Fruit fly (Drosophila melanogaster) whole organism, embryonic: ENCODE measurements around the gene Eig71Ed.

Experiments
- Abd-B ChIP-seq: fragments of 200-800 bp; sonication (Bioruptor generic); optimal IDR thresholded peaks from 2 replicates; lab custom pipeline; 2018; ENCODE audit warnings: missing biosample characterization, mild to moderate bottlenecking, missing genetic modification characterization, moderate library complexity
- Awh ChIP-seq: fragments of 200-800 bp; sonication (Bioruptor generic); IDR thresholded peaks from 2 replicates; pipeline ENCODE4, ENCODE4 v1.3.6; 2022; ENCODE audit warnings: missing biosample characterization, missing genetic modification characterization
- B-H2 ChIP-seq: fragments of 200-800 bp; sonication (Bioruptor generic); optimal IDR thresholded peaks from 2 replicates; lab custom pipeline; 2018; ENCODE audit warnings: missing biosample characterization, mild to moderate bottlenecking, missing genetic modification characterization
- CG11560 ChIP-seq: fragments of 200-800 bp; sonication (Bioruptor generic); IDR thresholded peaks from 3 replicates; pipeline ENCODE4 v1.3.6; 2022; ENCODE audit warnings: missing biosample characterization, missing genetic modification characterization
- CG11695 ChIP-seq: fragments of 200-800 bp; sonication (Bioruptor generic); IDR thresholded peaks from 3 replicates; pipeline ENCODE4 v1.3.6; 2022; ENCODE audit warnings: missing biosample characterization, missing genetic modification characterization
- CG12236 ChIP-seq: fragments of 200-800 bp; sonication (Bioruptor generic); optimal IDR thresholded peaks from 2 replicates; lab custom pipeline; 2016; ENCODE audit warnings: missing biosample characterization, missing genetic modification characterization
- CG12744 ChIP-seq: fragments of 200-800 bp; sonication (Bioruptor generic); optimal IDR thresholded peaks from 2 replicates; lab custom pipeline; 2016; ENCODE audit warnings: missing biosample characterization, missing genetic modification characterization
- CG14667 ChIP-seq: fragments of 200-800 bp; sonication (Bioruptor generic); IDR thresholded peaks from 2 replicates; pipeline ENCODE4 v1.3.6; 2022; ENCODE audit warnings: missing biosample characterization, missing genetic modification characterization
- CG14860 ChIP-seq: fragments of 200-800 bp; sonication (Bioruptor generic); IDR thresholded peaks from 3 replicates; pipeline ENCODE4 v1.3.6; 2022; ENCODE audit warnings: missing biosample characterization, missing genetic modification characterization; ENCODE audit not compliant: partially characterized antibody
- CG17612 ChIP-seq: fragments of 200-800 bp; sonication (Bioruptor generic); IDR thresholded peaks from 2 replicates; pipeline ENCODE4 v1.3.6; 2022; ENCODE audit warnings: missing biosample characterization, missing genetic modification characterization
- CG18011 ChIP-seq: fragments of 200-800 bp; sonication (Bioruptor generic); optimal IDR thresholded peaks from 2 replicates; lab custom pipeline; 2017; ENCODE audit warnings: missing biosample characterization, missing genetic modification characterization, mild to moderate bottlenecking, moderate library complexity, missing genotype
- CG18262 ChIP-seq: fragments of 200-800 bp; optimal IDR thresholded peaks from 3 replicates; lab custom pipeline; 2019; ENCODE audit warnings: missing biosample characterization, mild to moderate bottlenecking, missing genetic modification characterization, moderate library complexity
- CG2120 ChIP-seq: fragments of 200-800 bp; sonication (Bioruptor generic); optimal IDR thresholded peaks from 3 replicates; lab custom pipeline; 2016; ENCODE audit warnings: missing biosample characterization, missing genetic modification characterization
- CG2129 ChIP-seq: fragments of 200-800 bp; sonication (Bioruptor generic); IDR thresholded peaks from 2 replicates; pipeline ENCODE4 v1.3.6; 2022; ENCODE audit warnings: missing biosample characterization, missing genetic modification characterization; ENCODE audit not compliant: partially characterized antibody
- CG30020 ChIP-seq: fragments of 200-800 bp; optimal IDR thresholded peaks from 2 replicates; lab custom pipeline; 2019; ENCODE audit warnings: missing biosample characterization, mild to moderate bottlenecking, missing genetic modification characterization, moderate library complexity
- CG3065 ChIP-seq: fragments of 200-800 bp; sonication (Bioruptor generic); optimal IDR thresholded peaks from 2 replicates; lab custom pipeline; 2016; ENCODE audit warnings: missing biosample characterization, missing genetic modification characterization
- CG32532 ChIP-seq: fragments of 200-800 bp; sonication (Bioruptor generic); IDR thresholded peaks from 2 replicates; pipeline ENCODE4 v1.3.6; 2022; ENCODE audit warnings: missing biosample characterization, missing genetic modification characterization
- CG33213 ChIP-seq: fragments of 200-800 bp; sonication (Bioruptor generic); optimal IDR thresholded peaks from 3 replicates; lab custom pipeline; 2016; ENCODE audit warnings: missing biosample characterization, missing genetic modification characterization
- CG4730 ChIP-seq: fragments of 200-800 bp; sonication (Bioruptor generic); IDR thresholded peaks from 2 replicates; pipeline ENCODE4 v1.3.6; 2022; ENCODE audit warnings: missing biosample characterization, missing genetic modification characterization
- CG5953 ChIP-seq: fragments of 200-800 bp; sonication (Bioruptor generic); IDR thresholded peaks from 2 replicates; pipeline ENCODE4 v1.3.6; 2022; ENCODE audit warnings: missing biosample characterization, missing genetic modification characterization
- CG6765 ChIP-seq: fragments of 200-800 bp; sonication (Bioruptor generic); optimal IDR thresholded peaks from 3 replicates; lab custom pipeline; 2017; ENCODE audit warnings: missing biosample characterization, mild to moderate bottlenecking, missing genetic modification characterization
- CG7271 ChIP-seq: fragments of 200-800 bp; sonication (Bioruptor generic); optimal IDR thresholded peaks from 2 replicates; lab custom pipeline; 2018; ENCODE audit warnings: missing biosample characterization, mild to moderate bottlenecking, missing genetic modification characterization, moderate library complexity
- CG8478 ChIP-seq: fragments of >200 bp; optimal IDR thresholded peaks from 2 replicates; lab custom pipeline; 2018
- CG8765 ChIP-seq: fragments of 200-800 bp; sonication (Bioruptor generic); IDR thresholded peaks from 2 replicates; pipeline ENCODE4 v1.3.6; 2022; ENCODE audit warnings: missing biosample characterization, missing genetic modification characterization
- CG9876 ChIP-seq: fragments of 200-800 bp; sonication (Bioruptor generic); optimal IDR thresholded peaks from 2 replicates; lab custom pipeline; 2016; ENCODE audit warnings: missing biosample characterization, missing genetic modification characterization
- CkIIα-i1 ChIP-seq: fragments of 200-800 bp; sonication (Bioruptor generic); IDR thresholded peaks from 2 replicates; pipeline ENCODE4 v1.3.6; 2022; ENCODE audit warnings: missing biosample characterization, missing genetic modification characterization
- CoRest ChIP-seq: fragments of 200-800 bp; sonication (Bioruptor generic); optimal IDR thresholded peaks from 3 replicates; lab custom pipeline; 2018; ENCODE audit warnings: missing biosample characterization, mild to moderate bottlenecking, missing genetic modification characterization, moderate library complexity
- HmgZ ChIP-seq: fragments of 200-800 bp; sonication (Bioruptor generic); optimal IDR thresholded peaks from 2 replicates; lab custom pipeline; 2018; ENCODE audit warnings: missing biosample characterization, mild to moderate bottlenecking, missing genetic modification characterization
- Lhr ChIP-seq: fragments of 200-800 bp; sonication (Bioruptor generic); optimal IDR thresholded peaks from 3 replicates; lab custom pipeline; 2017; ENCODE audit warnings: mild to moderate bottlenecking, missing biosample characterization, missing genetic modification reagents, missing genetic modification characterization
- Ptx1 ChIP-seq: fragments of 200-800 bp; sonication (Bioruptor generic); IDR thresholded peaks from 2 replicates; pipeline ENCODE4 v1.3.6; 2022; ENCODE audit warnings: missing biosample characterization, missing genetic modification characterization
- Rx ChIP-seq: fragments of 200-800 bp; sonication (Bioruptor generic); IDR thresholded peaks from 2 replicates; pipeline ENCODE4 v1.3.6; 2022; ENCODE audit warnings: missing biosample characterization, missing genetic modification characterization
- Sry-δ ChIP-seq: fragments of 200-800 bp; sonication (Bioruptor generic); optimal IDR thresholded peaks from 2 replicates; lab custom pipeline; 2016; ENCODE audit warnings: missing biosample characterization, missing genetic modification characterization
- az2 ChIP-seq: fragments of 200-800 bp; sonication (Bioruptor generic); optimal IDR thresholded peaks from 3 replicates; lab custom pipeline; 2016; ENCODE audit warnings: missing biosample characterization, missing genetic modification characterization
- bigmax ChIP-seq: fragments of 200-800 bp; sonication (Bioruptor generic); optimal IDR thresholded peaks from 2 replicates; lab custom pipeline; 2018; ENCODE audit warnings: missing biosample characterization, mild to moderate bottlenecking, missing genetic modification characterization
- chinmo ChIP-seq: fragments of 200-800 bp; sonication (Bioruptor generic); IDR thresholded peaks from 4 replicates; pipeline ENCODE4 v1.3.6; 2022; ENCODE audit warnings: missing biosample characterization, missing genetic modification characterization; ENCODE audit not compliant: partially characterized antibody
- chn ChIP-seq: fragments of 200-800 bp; sonication (Bioruptor generic); optimal IDR thresholded peaks from 2 replicates; lab custom pipeline; 2016; ENCODE audit warnings: missing biosample characterization, missing genetic modification characterization
- croc ChIP-seq: fragments of 200-800 bp; sonication (Bioruptor generic); conservative IDR thresholded peaks from 3 replicates; pipeline ENCODE4 v1.3.6; 2022; ENCODE audit warnings: missing biosample characterization, missing genetic modification characterization
- fd102C ChIP-seq: fragments of 200-800 bp; sonication (Bioruptor generic); optimal IDR thresholded peaks from 2 replicates; lab custom pipeline; 2018; ENCODE audit warnings: missing biosample characterization, mild to moderate bottlenecking, missing genetic modification characterization, moderate library complexity
- hkb ChIP-seq, 2 experiments: fragments of 200-800 bp in 1 of 2; fragments of >200 bp in 1 of 2; sonication (Bioruptor generic) in 1 of 2; IDR thresholded peaks in 1 of 2; optimal IDR thresholded peaks in 1 of 2; 2 replicates each; pipeline versions ENCODE4 v1.3.6 to Lab custom; 2017 to 2022; ENCODE audit warnings: missing biosample characterization in 1 of 2, missing genetic modification characterization in 1 of 2
- kah ChIP-seq: fragments of 200-800 bp; sonication (Bioruptor generic); optimal IDR thresholded peaks from 2 replicates; lab custom pipeline; 2018; ENCODE audit warnings: missing biosample characterization, mild to moderate bottlenecking, missing genetic modification characterization
- lmd ChIP-seq: fragments of 200-800 bp; sonication (Bioruptor generic); IDR thresholded peaks from 2 replicates; pipeline ENCODE4 v1.3.6; 2022; ENCODE audit warnings: missing biosample characterization, missing genetic modification characterization
- lov ChIP-seq, 2 experiments: fragments of 200-800 bp in 1 of 2; fragments of >200 bp in 1 of 2; sonication (Bioruptor generic) in 1 of 2; IDR thresholded peaks in 1 of 2; optimal IDR thresholded peaks in 1 of 2; 2 replicates in 1 of 2; 3 replicates in 1 of 2; pipeline versions ENCODE4 v1.3.6 to Lab custom; 2017 to 2022; ENCODE audit warnings: missing biosample characterization in 1 of 2, missing genetic modification characterization in 1 of 2
- nmo ChIP-seq: fragments of 200-800 bp; sonication (Bioruptor generic); optimal IDR thresholded peaks from 2 replicates; lab custom pipeline; 2018; ENCODE audit warnings: missing biosample characterization, mild to moderate bottlenecking, missing genetic modification characterization, moderate library complexity
- pho ChIP-seq: fragments of 200-800 bp; sonication (Bioruptor generic); optimal IDR thresholded peaks from 2 replicates; lab custom pipeline; 2016; ENCODE audit warnings: missing biosample characterization, missing genetic modification characterization
- pzg ChIP-seq: fragments of 200-800 bp; sonication (Bioruptor generic); optimal IDR thresholded peaks from 3 replicates; lab custom pipeline; 2018; ENCODE audit warnings: missing biosample characterization, mild to moderate bottlenecking, missing genetic modification characterization, moderate library complexity
- slou ChIP-seq: fragments of 200-800 bp; sonication (Bioruptor generic); optimal IDR thresholded peaks from 3 replicates; lab custom pipeline; 2016; ENCODE audit warnings: missing biosample characterization, missing genetic modification characterization
- tll ChIP-seq, 2 experiments: fragments of 200-800 bp in 1 of 2; fragments of >200 bp in 1 of 2; sonication (Bioruptor generic) in 1 of 2; optimal IDR thresholded peaks; 2 replicates each; lab custom pipeline; 2017 to 2019; ENCODE audit warnings: missing biosample characterization in 2 of 2, missing genetic modification characterization in 2 of 2, mild to moderate bottlenecking in 1 of 2, moderate library complexity in 1 of 2
- vnd ChIP-seq: fragments of 200-800 bp; sonication (Bioruptor generic); IDR thresholded peaks from 3 replicates; pipeline ENCODE4 v1.3.6; 2022; ENCODE audit warnings: missing biosample characterization, missing genetic modification characterization; ENCODE audit not compliant: partially characterized antibody
- yki ChIP-seq: fragments of >200 bp; optimal IDR thresholded peaks from 3 replicates; lab custom pipeline; 2018
- zfh2 ChIP-seq: fragments of 200-800 bp; sonication (Bioruptor generic); optimal IDR thresholded peaks from 2 replicates; lab custom pipeline; 2016; ENCODE audit warnings: missing biosample characterization, missing genetic modification characterization

The Eig71Ed gene

dm6 chr3L:15699626-15700337, 47.4 kb downstream of the Eig71Ed start, which contains the start of gene comm2 (continued):
- TF ChIP-seq chn = no peak
- TF ChIP-seq CG14860 = no peak
- TF ChIP-seq CG12236 (GFP tag; lab: Kevin White, UChicago) = no peak
- TF ChIP-seq az2 (GFP tag; lab: Kevin White, UChicago) = no peak
- TF ChIP-seq CG7271 = no peak
- TF ChIP-seq CG8478 (lab: Kevin White, UChicago) = no peak
- no peak for TF ChIP-seq CG4730 (GFP tag; lab: Robert Waterston, UW)
- no peak for TF ChIP-seq zfh2 (GFP tag; lab: Kevin White, UChicago)
- no peak for TF ChIP-seq kah (GFP tag; lab: Kevin White, UChicago)
- TF ChIP-seq CG14667 (GFP tag; lab: Robert Waterston, UW) = no peak
- no peak for TF ChIP-seq CG30020 (tag; lab: Kevin White, UChicago)
- peak in 1 of 2 experiments; percentile 47 for TF ChIP-seq tll (GFP tag; optimal IDR thresholded peaks at IDR 0.05; lab: Kevin White, UChicago)
- peak; percentile 89; the same call in 3 of the 4 replicates for TF ChIP-seq chinmo (GFP tag; lab: Robert Waterston, UW)
- no peak for TF ChIP-seq vnd (GFP tag; lab: Robert Waterston, UW)
- TF ChIP-seq CG33213 (GFP tag; lab: Kevin White, UChicago) = no peak
- TF ChIP-seq Sry-δ (GFP tag; lab: Kevin White, UChicago) = no peak
- no peak for TF ChIP-seq CG18262
- no peak for TF ChIP-seq CG18011 (GFP tag; lab: Kevin White, UChicago)
- TF ChIP-seq CG12744 (GFP tag; lab: Kevin White, UChicago) = no peak
- TF ChIP-seq nmo (GFP tag; lab: Kevin White, UChicago) = no peak
- TF ChIP-seq yki (lab: Kevin White, UChicago) = peak; percentile 70
- TF ChIP-seq B-H2 (GFP tag; lab: Kevin White, UChicago) = no peak
- TF ChIP-seq pzg (GFP tag; lab: Kevin White, UChicago) = no peak
- TF ChIP-seq CG32532 (GFP tag; lab: Robert Waterston, UW) = no peak; the same call in 1 of the 2 replicates
- TF ChIP-seq CG17612 (GFP tag; lab: Robert Waterston, UW) = no peak
- TF ChIP-seq Abd-B (GFP tag; lab: Kevin White, UChicago) = no peak
- TF ChIP-seq CG6765 = no peak
- no peak for TF ChIP-seq lmd
- no peak for TF ChIP-seq Rx (GFP tag; lab: Robert Waterston, UW)
- TF ChIP-seq CG2129 (GFP tag; lab: Robert Waterston, UW) = no peak
- TF ChIP-seq CG11695 (GFP tag; lab: Robert Waterston, UW) = no peak
- no peak for TF ChIP-seq CoRest (tag; lab: Kevin White, UChicago)
- no peak for TF ChIP-seq lov (optimal IDR thresholded peaks at IDR 0.05; lab: Kevin White, UChicago)
- TF ChIP-seq lov (GFP tag; IDR thresholded peaks at IDR 0.05; lab: Robert Waterston, UW) = 0 out of 3 replicates have a peak, but pooled peaks have one; percentile 3
- TF ChIP-seq HmgZ (tag; lab: Kevin White, UChicago) = no peak
- TF ChIP-seq CG5953 (GFP tag; lab: Robert Waterston, UW) = no peak
- no peak for TF ChIP-seq pho (GFP tag; lab: Kevin White, UChicago)
- TF ChIP-seq Awh (GFP tag; lab: Robert Waterston, UW) = no peak
- no peak for TF ChIP-seq croc (GFP tag; lab: Robert Waterston, UW)
- TF ChIP-seq CG3065 (GFP tag; lab: Kevin White, UChicago) = no peak
- TF ChIP-seq fd102C (GFP tag; lab: Kevin White, UChicago) = no peak
- no peak for TF ChIP-seq Lhr (GFP tag; lab: Kevin White, UChicago)
- TF ChIP-seq CG2120 (GFP tag; lab: Kevin White, UChicago) = no peak
- no peak for TF ChIP-seq CG11560 (tag; lab: Robert Waterston, UW)
- no peak for TF ChIP-seq bigmax (GFP tag; lab: Kevin White, UChicago)
- TF ChIP-seq CG9876 = no peak
- no peak for TF ChIP-seq slou (GFP tag; lab: Kevin White, UChicago)
- TF ChIP-seq CG8765 (GFP tag; lab: Robert Waterston, UW) = no peak
- TF ChIP-seq Ptx1 (GFP tag; lab: Robert Waterston, UW) = no peak
- TF ChIP-seq CkIIα-i1 (GFP tag; lab: Robert Waterston, UW) = no peak
- TF ChIP-seq hkb (optimal IDR thresholded peaks at IDR 0.05; lab: Kevin White, UChicago) = no peak
- TF ChIP-seq hkb (GFP tag; IDR thresholded peaks at IDR 0.05; lab: Robert Waterston, UW) = 0 out of 2 replicates have a peak, but pooled peaks have one; percentile 14
